Worm (Caenorhabditis elegans) whole organism, midembryonic: ENCODE data around the gene msrp-6.

Experiments used
- T22C8.4 ChIP-seq: fragments of 200-800 bp; sonication (Bioruptor generic); IDR thresholded peaks from 2 replicates; pipeline ENCODE4 v1.3.6; 2022; ENCODE audit warnings: missing genetic modification characterization, missing compliant biosample characterization
- flt-1 ChIP-seq: fragments of 200-800 bp; sonication (Bioruptor generic); IDR thresholded peaks from 2 replicates; pipeline ENCODE4 v1.3.6; 2022; ENCODE audit warnings: missing genetic modification characterization, missing compliant biosample characterization

- TF ChIP-seq flt-1 (GFP tag; lab: Robert Waterston, UW) (no peak), T22C8.4 (GFP tag; lab: Robert Waterston, UW) (no peak)
Observed at ce11 chrII:2622480-2622879, 3.2 kb downstream of the msrp-6 start, which contains the start of gene D2062.5.
